Fruit fly (Drosophila melanogaster): ENCODE results near the gene CG5758.

The CG5758 gene

dm6 chr2L:18145253-18145652 is 25.5 kb downstream of the CG5758 start (continued):
- TF ChIP-seq Sox102F (GFP tag; optimal IDR thresholded peaks at IDR 0.05) (peak; percentile 94), CG10669 (GFP tag; optimal IDR thresholded peaks at IDR 0.05) (peak; percentile 89), CG8319 (GFP tag; optimal IDR thresholded peaks at IDR 0.05) (peak; percentile 91), CG3919 (GFP tag; optimal IDR thresholded peaks at IDR 0.05) (peak; percentile 95), ss (GFP tag; optimal IDR thresholded peaks at IDR 0.05) (peak; percentile 86 to 93), Hr4 (GFP tag; optimal IDR thresholded peaks at IDR 0.05) (peak; percentile 84), Met (GFP tag; optimal IDR thresholded peaks at IDR 0.05) (peak; percentile 96), Sox14 (GFP tag; optimal IDR thresholded peaks at IDR 0.05) (peak; percentile 93), fd85E (GFP tag; optimal IDR thresholded peaks at IDR 0.05) (peak; percentile 69), Hr38 (GFP tag; optimal IDR thresholded peaks at IDR 0.05) (no peak), pdm3 (GFP tag; optimal IDR thresholded peaks at IDR 0.05) (peak; percentile 92), spab (GFP tag; optimal IDR thresholded peaks at IDR 0.05) (peak; percentile 87), achi (GFP tag; optimal IDR thresholded peaks at IDR 0.05) (peak; percentile 91), Smox (GFP tag; optimal IDR thresholded peaks at IDR 0.05) (peak; percentile 91), eg (GFP tag; IDR thresholded peaks at IDR 0.05) (peak; percentile 87), CG8119 (GFP tag; IDR thresholded peaks at IDR 0.05) (peak; percentile 85), topi (GFP tag; optimal IDR thresholded peaks at IDR 0.05) (peak; percentile 95), CG1621 (tag; optimal IDR thresholded peaks at IDR 0.05) (peak; percentile 89), cyc (GFP tag; optimal IDR thresholded peaks at IDR 0.05) (peak; percentile 93), CG11902 (GFP tag; optimal IDR thresholded peaks at IDR 0.05) (peak; percentile 92), CG6854 (GFP tag; optimal IDR thresholded peaks at IDR 0.05) (peak; percentile 86), Sox15 (GFP tag; optimal IDR thresholded peaks at IDR 0.05) (peak; percentile 90), Lpt (GFP tag; optimal IDR thresholded peaks at IDR 0.05) (peak; percentile 78)

dm6 chr2L:18145826-18146225 is 26.0 kb downstream of the CG5758 start:
- TF ChIP-seq lz (GFP tag; optimal IDR thresholded peaks at IDR 0.05) (no peak), Ets96B (tag; optimal IDR thresholded peaks at IDR 0.05) (no peak), CG16779 (tag; optimal IDR thresholded peaks at IDR 0.05) (no peak), dac (GFP tag; optimal IDR thresholded peaks at IDR 0.05) (no peak), CG11902 (GFP tag; optimal IDR thresholded peaks at IDR 0.05) (no peak), Met (GFP tag; optimal IDR thresholded peaks at IDR 0.05) (no peak), CG6276 (GFP tag; optimal IDR thresholded peaks at IDR 0.05) (no peak), salr (GFP tag; optimal IDR thresholded peaks at IDR 0.05) (no peak), fd85E (GFP tag; optimal IDR thresholded peaks at IDR 0.05) (no peak), spab (GFP tag; optimal IDR thresholded peaks at IDR 0.05) (no peak), Hr39 (GFP tag; optimal IDR thresholded peaks at IDR 0.05) (no peak), CG15336 (GFP tag; IDR thresholded peaks at IDR 0.05) (no peak), Sox14 (GFP tag; optimal IDR thresholded peaks at IDR 0.05) (no peak)

dm6 chr2L:18146618-18147099 is 26.9 kb downstream of the CG5758 start:
- TF ChIP-seq CG34406 (GFP tag; optimal IDR thresholded peaks at IDR 0.05) (peak; percentile 72), CG4318 (GFP tag; optimal IDR thresholded peaks at IDR 0.05) (peak; percentile 50), CG31627 (GFP tag; optimal IDR thresholded peaks at IDR 0.05) (peak; percentile 65), spab (GFP tag; optimal IDR thresholded peaks at IDR 0.05) (peak; percentile 64), Hr38 (GFP tag; optimal IDR thresholded peaks at IDR 0.05) (no peak), fd85E (GFP tag; optimal IDR thresholded peaks at IDR 0.05) (peak; percentile 33), Smox (GFP tag; optimal IDR thresholded peaks at IDR 0.05) (peak; percentile 58), dsx (GFP tag; optimal IDR thresholded peaks at IDR 0.05; ENCODE audit: poor library complexity, severe bottlenecking) (peak; percentile 52), CG16779 (tag; optimal IDR thresholded peaks at IDR 0.05) (peak; percentile 25), OdsH (GFP tag; optimal IDR thresholded peaks at IDR 0.05) (peak; percentile 71), CG9139 (GFP tag; optimal IDR thresholded peaks at IDR 0.05) (peak; percentile 41), CG6276 (GFP tag; optimal IDR thresholded peaks at IDR 0.05) (peak; percentile 48), CG32006 (GFP tag; optimal IDR thresholded peaks at IDR 0.05) (peak; percentile 81), Hr39 (GFP tag; optimal IDR thresholded peaks at IDR 0.05) (peak; percentile 44), CG3919 (GFP tag; optimal IDR thresholded peaks at IDR 0.05) (peak; percentile 57), CG8119 (GFP tag; IDR thresholded peaks at IDR 0.05) (peak; percentile 57), net (GFP tag; optimal IDR thresholded peaks at IDR 0.05) (peak; percentile 58), topi (GFP tag; optimal IDR thresholded peaks at IDR 0.05) (peak; percentile 48), Eip75B (GFP tag; optimal IDR thresholded peaks at IDR 0.05) (peak; percentile 67), Hr4 (GFP tag; optimal IDR thresholded peaks at IDR 0.05) (peak; percentile 61), CG6808 (GFP tag; optimal IDR thresholded peaks at IDR 0.05) (peak; percentile 76), Sox102F (GFP tag; optimal IDR thresholded peaks at IDR 0.05) (peak; percentile 45), vri (GFP tag; optimal IDR thresholded peaks at IDR 0.05) (no peak), CG15336 (GFP tag; IDR thresholded peaks at IDR 0.05) (peak; percentile 70), pdm3 (GFP tag; optimal IDR thresholded peaks at IDR 0.05) (peak; percentile 76), salr (GFP tag; optimal IDR thresholded peaks at IDR 0.05) (peak in 1 of 2 experiments; percentile 48), CG8319 (GFP tag; optimal IDR thresholded peaks at IDR 0.05) (peak; percentile 64), CG7368 (GFP tag; optimal IDR thresholded peaks at IDR 0.05) (peak; percentile 28), lz (GFP tag; optimal IDR thresholded peaks at IDR 0.05) (peak; percentile 63), acj6 (GFP tag; optimal IDR thresholded peaks at IDR 0.05) (peak; percentile 73), achi (GFP tag; optimal IDR thresholded peaks at IDR 0.05) (peak; percentile 41)

All from whole organism, prepupa.